Fruit fly (Drosophila melanogaster): ENCODE data around the gene CG34150.

- TF ChIP-seq CG10209 (GFP tag; optimal IDR thresholded peaks at IDR 0.05) (no peak), CG2875 (GFP tag; optimal IDR thresholded peaks at IDR 0.05) (no peak), kay (GFP tag; optimal IDR thresholded peaks at IDR 0.05) (no peak)
Measured at dm6 chr3R:24841063-24841462, 27.0 kb downstream of the CG34150 start, which contains the start of gene CG33658.

All from whole organism, embryonic.